Worm (Caenorhabditis elegans) whole organism, midembryonic: ENCODE results near the gene F13A2.5.

ENCODE experiments used
- T22C8.4 ChIP-seq: fragments of 200-800 bp; sonication (Bioruptor generic); IDR thresholded peaks from 2 replicates; pipeline ENCODE4 v1.3.6; 2022; ENCODE audit warnings: missing genetic modification characterization, missing compliant biosample characterization
- cog-1 ChIP-seq: sonication (generic microtip); optimal IDR thresholded peaks from 2 replicates; lab custom pipeline; 2016; ENCODE audit warnings: missing genetic modification characterization, missing compliant biosample characterization
- flt-1 ChIP-seq: fragments of 200-800 bp; sonication (Bioruptor generic); IDR thresholded peaks from 2 replicates; pipeline ENCODE4 v1.3.6; 2022; ENCODE audit warnings: missing genetic modification characterization, missing compliant biosample characterization
- klf-2 ChIP-seq: fragments of 200-800 bp; sonication (Bioruptor generic); conservative IDR thresholded peaks from 2 replicates; pipeline ENCODE4 v1.3.6; 2022; ENCODE audit warnings: missing genetic modification reagents, missing genetic modification characterization, missing compliant biosample characterization
- med-1 ChIP-seq: sonication (generic microtip); optimal IDR thresholded peaks from 2 replicates; lab custom pipeline; 2017; ENCODE audit warnings: missing genetic modification characterization, mild to moderate bottlenecking, missing compliant biosample characterization, antibody characterized with exemption, missing genetic modification reagents; ENCODE audit not compliant: insufficient read depth
- ref-1 ChIP-seq: fragments of 200-800 bp; sonication (Bioruptor generic); conservative IDR thresholded peaks from 2 replicates; pipeline ENCODE4 v1.3.6; 2022; ENCODE audit warnings: missing genetic modification reagents, missing genetic modification characterization, missing compliant biosample characterization
- tab-1 ChIP-seq: fragments of 200-800 bp; sonication (Bioruptor generic); IDR thresholded peaks from 2 replicates; pipeline ENCODE4 v1.3.6; 2022; ENCODE audit warnings: missing genetic modification characterization, missing compliant biosample characterization
- ztf-23 ChIP-seq: fragments of 200-800 bp; sonication (Bioruptor generic); IDR thresholded peaks from 2 replicates; pipeline ENCODE4 v1.3.6; 2022; ENCODE audit warnings: missing genetic modification reagents, missing genetic modification characterization, missing compliant biosample characterization
- ztf-29 ChIP-seq: fragments of 200-800 bp; sonication (Bioruptor generic); IDR thresholded peaks from 2 replicates; pipeline ENCODE4 v1.3.6; 2022; ENCODE audit warnings: missing genetic modification reagents, missing genetic modification characterization, missing compliant biosample characterization

The F13A2.5 gene

DNA sequence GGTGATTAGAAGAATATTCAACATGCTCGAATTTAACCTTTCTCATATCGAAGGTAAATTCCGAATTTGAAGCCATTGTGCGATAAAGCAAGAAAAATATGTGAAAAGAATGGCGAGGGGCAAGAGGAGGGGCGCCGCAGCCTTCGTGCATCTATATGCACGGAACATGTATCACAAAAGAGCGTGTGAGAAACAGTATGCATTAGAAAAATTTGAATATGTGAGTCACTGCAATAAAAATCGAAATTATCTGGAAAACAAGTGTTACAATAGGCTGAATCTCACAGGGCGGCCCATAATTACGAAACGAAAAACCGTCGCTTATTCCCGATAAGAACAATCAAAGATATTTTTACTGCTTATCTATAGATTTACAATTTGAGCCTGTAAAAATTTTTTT is at the start of gene F13A2.5:
Gene F13A2.5 (minus strand): TSS at position 101 of the 400 bp plus-strand sequence.
- TF ChIP-seq ztf-29 (GFP tag; lab: Robert Waterston, UW) (no peak), tab-1 (no peak), flt-1 (GFP tag; lab: Robert Waterston, UW) (no peak), ztf-23 (no peak), ref-1 (GFP tag; lab: Robert Waterston, UW) (no peak), cog-1 (tag; lab: Kevin White, UChicago) (no peak), med-1 (GFP tag; lab: Kevin White, UChicago) (no peak), klf-2 (no peak), T22C8.4 (no peak)

ce11 chrV:4450523-4451089 is 48.8 kb upstream of the F13A2.5 start, which contains the start of gene rft-2:
rft-2 (minus strand) TSS chrV:4450563.
- no peak for TF ChIP-seq tab-1
- no peak for TF ChIP-seq ztf-23
- TF ChIP-seq klf-2: no peak
- no peak for TF ChIP-seq T22C8.4
- no peak for TF ChIP-seq flt-1 (GFP tag; lab: Robert Waterston, UW)
- no peak for TF ChIP-seq med-1 (GFP tag; lab: Kevin White, UChicago)
- no peak for TF ChIP-seq ztf-29 (GFP tag; lab: Robert Waterston, UW)
- no peak for TF ChIP-seq cog-1 (tag; lab: Kevin White, UChicago)
- TF ChIP-seq ref-1 (GFP tag; lab: Robert Waterston, UW): no peak

ce11 chrV:4447637-4448036 is 45.9 kb upstream of the F13A2.5 start:
- TF ChIP-seq ztf-23: no peak
- no peak for TF ChIP-seq klf-2
- TF ChIP-seq tab-1: no peak
- no peak for TF ChIP-seq med-1 (GFP tag; lab: Kevin White, UChicago)
- TF ChIP-seq flt-1 (GFP tag; lab: Robert Waterston, UW): no peak
- TF ChIP-seq cog-1 (tag; lab: Kevin White, UChicago): no peak
- TF ChIP-seq ztf-29 (GFP tag; lab: Robert Waterston, UW): no peak
- no peak for TF ChIP-seq ref-1 (GFP tag; lab: Robert Waterston, UW)
- TF ChIP-seq T22C8.4: no peak

DNA sequence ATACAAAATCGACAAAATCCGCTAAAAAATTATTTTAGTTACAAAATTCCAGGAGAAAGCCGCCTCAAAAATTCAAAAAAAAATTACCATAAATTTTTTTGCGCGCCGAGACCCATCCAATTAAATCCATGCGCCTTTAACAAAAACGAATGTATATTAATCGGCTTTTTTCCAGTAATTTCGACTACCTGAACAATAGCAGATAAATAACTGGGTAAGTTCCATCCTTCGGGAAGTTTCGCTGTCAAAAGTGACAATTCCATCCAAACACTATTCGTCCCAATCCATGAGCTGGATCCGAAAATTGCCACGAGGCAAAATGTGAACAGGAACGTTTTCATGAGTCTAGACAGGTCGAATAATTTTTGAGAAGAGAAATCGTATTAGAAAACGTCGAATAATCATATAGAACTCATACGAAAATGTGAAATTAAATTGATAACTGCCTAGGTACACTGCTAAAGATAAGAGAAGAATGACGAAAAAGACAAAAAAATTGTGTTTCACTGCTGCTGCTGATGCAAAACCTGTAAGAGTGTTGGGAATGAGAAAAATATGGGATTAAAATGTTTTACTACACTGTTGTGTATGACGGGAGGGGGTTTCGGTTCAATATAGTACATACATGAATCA is 41.1 kb upstream of the F13A2.5 start, which contains the start of gene rft-1:
Gene rft-1 (minus strand): TSS at position 475 of the 633 bp plus-strand sequence.
- TF ChIP-seq med-1 (GFP tag; lab: Kevin White, UChicago) (no peak), flt-1 (GFP tag; lab: Robert Waterston, UW) (no peak), ztf-29 (GFP tag; lab: Robert Waterston, UW) (no peak), tab-1 (no peak), klf-2 (no peak), cog-1 (tag; lab: Kevin White, UChicago) (no peak), ref-1 (GFP tag; lab: Robert Waterston, UW) (no peak), ztf-23 (no peak), T22C8.4 (no peak)

DNA sequence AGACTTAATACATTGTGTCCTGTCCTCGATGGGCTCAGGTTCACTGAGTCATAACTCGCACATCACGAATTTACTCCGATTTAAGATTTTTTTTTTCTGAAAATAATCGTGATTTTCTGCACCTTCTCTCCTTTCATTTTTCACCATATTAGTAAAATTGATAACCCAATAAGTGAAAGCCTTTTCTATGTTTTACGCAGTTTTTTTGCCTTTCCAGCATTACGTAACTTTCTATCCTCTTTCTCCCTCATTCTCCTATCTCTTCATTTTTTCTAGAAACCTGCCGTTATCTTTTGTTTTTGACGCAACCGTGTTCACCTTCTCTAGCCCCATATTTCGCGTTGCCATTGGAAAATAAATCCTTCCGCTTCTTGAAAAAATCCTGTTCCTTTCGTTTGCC is 35.5 kb upstream of the F13A2.5 start:
- TF ChIP-seq T22C8.4 (no peak), klf-2 (no peak)

ce11 chrV:4435411-4435981 is 33.7 kb upstream of the F13A2.5 start, which contains the start of gene Y47D7A.13:
Y47D7A.13 (minus strand) TSS chrV:4435927.
- TF ChIP-seq cog-1 (tag; lab: Kevin White, UChicago): no peak
- TF ChIP-seq ztf-23: no peak
- no peak for TF ChIP-seq klf-2
- TF ChIP-seq med-1 (GFP tag; lab: Kevin White, UChicago): no peak
- TF ChIP-seq ztf-29 (GFP tag; lab: Robert Waterston, UW): no peak
- TF ChIP-seq T22C8.4: no peak
- TF ChIP-seq tab-1: no peak
- TF ChIP-seq flt-1 (GFP tag; lab: Robert Waterston, UW): no peak
- no peak for TF ChIP-seq ref-1 (GFP tag; lab: Robert Waterston, UW)

DNA sequence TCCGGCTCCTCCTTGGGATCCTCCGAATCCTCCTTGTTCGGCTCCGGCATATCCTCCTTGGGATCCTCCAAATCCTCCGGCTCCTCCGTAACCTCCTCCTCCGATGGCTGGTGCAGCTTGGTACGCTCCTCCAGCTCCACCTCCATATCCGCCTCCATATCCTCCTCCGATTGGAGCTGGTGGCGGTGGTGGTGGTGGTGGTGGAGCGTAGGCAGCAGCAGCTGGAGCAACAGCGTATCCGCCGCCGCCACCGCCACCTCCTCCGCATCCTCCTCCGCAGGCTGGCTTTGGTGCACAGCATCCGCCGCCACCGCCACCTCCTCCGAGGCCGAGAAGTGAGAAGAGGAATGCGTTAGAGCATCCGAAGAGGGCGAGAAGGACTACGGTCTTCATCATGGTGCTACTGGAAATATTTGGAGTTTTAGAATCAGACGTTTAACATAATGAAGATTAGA is 31.0 kb upstream of the F13A2.5 start, which contains the start of gene Y47D7A.15:
Gene Y47D7A.15 (minus strand): TSS at position 405 of the 455 bp plus-strand sequence.
- TF ChIP-seq flt-1 (GFP tag; lab: Robert Waterston, UW) (0 out of 2 replicates have a peak, but pooled peaks have one; percentile 39), tab-1 (no peak)

DNA sequence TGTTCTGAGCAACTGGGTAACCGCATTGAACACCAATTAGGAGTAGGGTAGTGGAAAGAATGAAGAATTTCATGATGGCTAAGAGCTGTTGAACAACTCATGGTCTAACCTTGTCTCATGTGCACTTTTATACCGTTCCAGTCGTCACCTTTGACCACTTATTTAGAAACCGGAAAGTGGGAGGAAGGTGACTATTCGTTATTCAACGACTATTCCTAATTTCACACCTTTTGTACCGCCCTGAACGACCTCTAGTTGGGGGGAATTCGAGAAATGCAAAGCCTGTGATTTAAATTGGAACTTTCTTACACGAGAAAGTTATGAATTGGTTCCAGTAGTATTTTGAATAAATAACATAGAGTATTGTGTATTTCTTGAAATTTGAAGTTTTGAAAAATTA is 27.8 kb upstream of the F13A2.5 start, which contains the start of gene Y47D7A.12:
Gene Y47D7A.12 (minus strand): TSS at position 101 of the 400 bp plus-strand sequence.
- TF ChIP-seq flt-1 (GFP tag; lab: Robert Waterston, UW) (no peak), ztf-29 (GFP tag; lab: Robert Waterston, UW) (no peak), klf-2 (no peak), med-1 (GFP tag; lab: Kevin White, UChicago) (no peak), ztf-23 (no peak), ref-1 (GFP tag; lab: Robert Waterston, UW) (no peak), cog-1 (tag; lab: Kevin White, UChicago) (no peak)

DNA sequence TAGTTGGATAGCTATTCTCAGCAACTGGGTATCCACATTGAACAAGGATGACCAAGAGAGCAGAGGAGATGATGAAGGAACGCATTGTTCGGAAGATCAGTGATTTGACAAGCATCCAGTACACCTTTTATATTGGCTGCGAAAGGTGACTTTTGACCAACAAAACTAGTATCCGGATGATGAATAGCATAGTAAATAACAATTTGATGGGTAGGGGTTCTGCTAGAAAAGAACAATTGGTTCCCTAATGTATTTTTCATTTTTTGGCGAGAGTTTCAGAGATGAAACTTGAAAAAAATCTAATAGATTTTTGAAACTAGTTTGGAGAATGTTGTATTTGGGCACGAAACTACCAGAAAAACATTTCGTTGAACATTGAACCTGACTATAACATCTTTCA is 26.4 kb upstream of the F13A2.5 start, which contains the start of gene Y47D7A.11:
Gene Y47D7A.11 (minus strand): TSS at position 101 of the 400 bp plus-strand sequence.
- TF ChIP-seq ref-1 (GFP tag; lab: Robert Waterston, UW): no peak
- TF ChIP-seq med-1 (GFP tag; lab: Kevin White, UChicago): no peak
- TF ChIP-seq ztf-29 (GFP tag; lab: Robert Waterston, UW): no peak
- TF ChIP-seq flt-1 (GFP tag; lab: Robert Waterston, UW): no peak
- no peak for TF ChIP-seq cog-1 (tag; lab: Kevin White, UChicago)
- TF ChIP-seq T22C8.4: no peak
- TF ChIP-seq tab-1: no peak
- TF ChIP-seq ztf-23: no peak
